Fruit fly (Drosophila melanogaster) whole organism, adult: Measurements from ENCODE around the gene GstD3.
A peak's percentile ranks its signal among the peaks of the same experiment; 100 is the strongest.

Source experiments
- CG11617 ChIP-seq: fragments of 200-800 bp; sonication (Bioruptor generic); optimal IDR thresholded peaks from 2 replicates; lab custom pipeline; 2017; ENCODE audit warnings: mild to moderate bottlenecking, missing biosample characterization, missing genetic modification reagents, missing genetic modification characterization
- CG12768 ChIP-seq: fragments of 200-800 bp; sonication (Bioruptor generic); optimal IDR thresholded peaks from 2 replicates; lab custom pipeline; 2017; ENCODE audit warnings: missing biosample characterization, missing genetic modification characterization, mild to moderate bottlenecking, moderate library complexity, missing genetic modification reagents
- CG14711 ChIP-seq: fragments of 200-800 bp; sonication (Bioruptor generic); optimal IDR thresholded peaks from 2 replicates; lab custom pipeline; 2018; ENCODE audit warnings: missing biosample characterization, mild to moderate bottlenecking, missing genetic modification characterization, moderate library complexity
- CG1620 ChIP-seq: fragments of 200-800 bp; sonication (Bioruptor generic); optimal IDR thresholded peaks from 2 replicates; lab custom pipeline; 2016; ENCODE audit warnings: missing biosample characterization, missing genetic modification characterization
- CG33017 ChIP-seq: fragments of 200-800 bp; sonication (Bioruptor generic); optimal IDR thresholded peaks from 2 replicates; lab custom pipeline; 2018; ENCODE audit warnings: missing biosample characterization, mild to moderate bottlenecking, missing genetic modification characterization, moderate library complexity
- CG5204 ChIP-seq: fragments of 200-800 bp; sonication (Bioruptor generic); optimal IDR thresholded peaks from 2 replicates; lab custom pipeline; 2016; ENCODE audit warnings: missing biosample characterization, missing genetic modification characterization
- CG7045 ChIP-seq: fragments of 200-800 bp; sonication (Bioruptor generic); optimal IDR thresholded peaks from 2 replicates; lab custom pipeline; 2017; ENCODE audit warnings: missing biosample characterization, mild to moderate bottlenecking, missing genetic modification characterization
- CG7101 ChIP-seq: fragments of 200-800 bp; sonication (Bioruptor generic); optimal IDR thresholded peaks from 2 replicates; lab custom pipeline; 2018; ENCODE audit warnings: missing biosample characterization, mild to moderate bottlenecking, missing genetic modification characterization, moderate library complexity
- Clk ChIP-seq: fragments of 200-800 bp; sonication (Bioruptor generic); optimal IDR thresholded peaks from 2 replicates; lab custom pipeline; 2017; ENCODE audit warnings: missing biosample characterization, missing genetic modification characterization
- Crg-1 ChIP-seq: fragments of 200-800 bp; sonication (Bioruptor generic); optimal IDR thresholded peaks from 2 replicates; lab custom pipeline; 2016; ENCODE audit warnings: missing biosample characterization, missing genetic modification characterization
- Hr96 ChIP-seq: fragments of 200-800 bp; sonication (Bioruptor generic); optimal IDR thresholded peaks from 2 replicates; lab custom pipeline; 2016; ENCODE audit warnings: missing biosample characterization, missing genetic modification characterization
- Mnt ChIP-seq: fragments of 200-800 bp; sonication (Bioruptor generic); optimal IDR thresholded peaks from 2 replicates; lab custom pipeline; 2016; ENCODE audit warnings: missing biosample characterization, mild to moderate bottlenecking, missing genetic modification characterization
- bab1 ChIP-seq: fragments of 200-800 bp; sonication (Bioruptor generic); optimal IDR thresholded peaks from 3 replicates; lab custom pipeline; 2019; ENCODE audit warnings: missing biosample characterization, mild to moderate bottlenecking, missing genetic modification characterization, moderate library complexity
- cic ChIP-seq: fragments of 200-800 bp; sonication (Bioruptor generic); optimal IDR thresholded peaks from 2 replicates; lab custom pipeline; 2017; ENCODE audit warnings: missing biosample characterization, mild to moderate bottlenecking, missing genetic modification characterization, moderate library complexity
- cnc ChIP-seq, 2 experiments: fragments of >200 bp; optimal IDR thresholded peaks; 2 replicates each; lab custom pipeline; 2017
- kay ChIP-seq: fragments of 200-800 bp; sonication (Bioruptor generic); peaks from one replicate; lab custom pipeline; 2016; ENCODE audit warnings: missing biosample characterization, missing genetic modification characterization, borderline replicate concordance
- ovo ChIP-seq: fragments of 200-800 bp; sonication (Bioruptor generic); optimal IDR thresholded peaks from 2 replicates; lab custom pipeline; 2016; ENCODE audit warnings: missing biosample characterization, missing genetic modification characterization
- pad ChIP-seq: fragments of 200-800 bp; sonication (Bioruptor generic); optimal IDR thresholded peaks from 3 replicates; lab custom pipeline; 2017; ENCODE audit warnings: missing biosample characterization, missing genetic modification characterization, mild to moderate bottlenecking, moderate library complexity, missing genetic modification reagents
- tj ChIP-seq: fragments of 200-800 bp; sonication (Bioruptor generic); optimal IDR thresholded peaks from 3 replicates; lab custom pipeline; 2017; ENCODE audit warnings: missing biosample characterization, mild to moderate bottlenecking, missing genetic modification characterization, moderate library complexity
- toe ChIP-seq: fragments of 200-800 bp; sonication (Bioruptor generic); optimal IDR thresholded peaks from 2 replicates; lab custom pipeline; 2016; ENCODE audit warnings: missing biosample characterization, missing genetic modification characterization

GstD3 gene

DNA sequence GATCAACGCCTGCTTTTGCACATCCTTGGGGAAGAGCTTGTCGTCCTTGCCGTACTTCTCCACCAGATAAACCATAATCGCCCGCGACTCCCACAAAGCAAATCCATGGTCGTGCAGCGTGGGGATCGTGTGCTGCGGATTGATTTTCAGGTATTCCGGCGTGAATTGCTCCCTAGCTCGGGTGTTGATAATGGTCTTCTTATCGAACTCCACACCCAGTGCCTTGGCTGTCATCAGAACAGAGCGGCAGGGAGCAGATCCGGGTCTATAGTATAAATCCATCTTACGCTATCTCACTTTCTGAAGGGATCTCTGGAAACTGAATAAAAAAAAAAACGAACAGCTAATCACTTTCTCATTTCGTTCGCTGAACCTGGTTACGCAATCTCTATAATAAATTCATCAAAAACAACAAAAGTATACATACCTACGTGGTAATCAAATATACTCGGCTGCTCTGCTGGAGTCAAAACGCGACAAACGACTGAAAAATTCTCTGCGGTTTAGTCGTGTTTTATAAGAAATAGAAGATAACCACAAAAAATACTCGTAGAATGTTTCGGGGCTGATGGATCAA, 7.5 kb upstream of the GstD3 start, which contains the start of gene GstD10:
TSS of gene GstD10 (minus strand) at position 472 of the 577 bp plus-strand sequence.
- no peak for TF ChIP-seq ovo
- TF ChIP-seq CG7101, result no peak

dm6 chr3R:12365887-12366286, 7.0 kb upstream of the GstD3 start:
- TF ChIP-seq ovo (no peak), cic (GFP tag; lab: Kevin White, UChicago) (peak; percentile 26), kay (GFP tag; lab: Kevin White, UChicago) (peak; percentile 8)

DNA sequence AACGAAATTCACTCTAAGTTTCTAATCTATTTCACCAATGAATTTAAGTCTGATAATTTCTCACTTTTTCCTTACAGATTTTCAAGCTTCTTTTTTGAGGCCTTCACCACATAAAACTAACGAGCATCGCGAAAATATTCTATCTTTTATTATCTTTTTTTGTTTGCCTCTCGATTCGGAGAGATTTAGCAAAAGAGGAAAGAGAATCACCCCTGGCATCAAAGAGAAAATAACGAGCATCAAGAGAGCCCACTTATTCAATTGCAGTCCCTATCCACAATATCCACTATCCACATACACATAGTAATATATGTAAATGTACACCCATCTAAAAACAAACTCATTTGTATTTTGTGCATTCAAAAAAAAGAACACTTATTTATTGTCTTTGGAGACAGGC, 5.4 kb upstream of the GstD3 start, which contains the start of gene GstD9:
TSS of gene GstD9 (minus strand) at position 101 of the 400 bp plus-strand sequence.
- TF ChIP-seq ovo (no peak), CG33017 (tag; lab: Kevin White, UChicago) (no peak), pad (no peak), CG14711 (tag; lab: Kevin White, UChicago) (no peak), bab1 (no peak), CG5204 (GFP tag; lab: Kevin White, UChicago) (no peak), Hr96 (GFP tag; lab: Kevin White, UChicago) (no peak), tj (no peak), cnc (optimal IDR thresholded peaks at IDR 0.05; lab: Kevin White, UChicago) (no peak)

DNA sequence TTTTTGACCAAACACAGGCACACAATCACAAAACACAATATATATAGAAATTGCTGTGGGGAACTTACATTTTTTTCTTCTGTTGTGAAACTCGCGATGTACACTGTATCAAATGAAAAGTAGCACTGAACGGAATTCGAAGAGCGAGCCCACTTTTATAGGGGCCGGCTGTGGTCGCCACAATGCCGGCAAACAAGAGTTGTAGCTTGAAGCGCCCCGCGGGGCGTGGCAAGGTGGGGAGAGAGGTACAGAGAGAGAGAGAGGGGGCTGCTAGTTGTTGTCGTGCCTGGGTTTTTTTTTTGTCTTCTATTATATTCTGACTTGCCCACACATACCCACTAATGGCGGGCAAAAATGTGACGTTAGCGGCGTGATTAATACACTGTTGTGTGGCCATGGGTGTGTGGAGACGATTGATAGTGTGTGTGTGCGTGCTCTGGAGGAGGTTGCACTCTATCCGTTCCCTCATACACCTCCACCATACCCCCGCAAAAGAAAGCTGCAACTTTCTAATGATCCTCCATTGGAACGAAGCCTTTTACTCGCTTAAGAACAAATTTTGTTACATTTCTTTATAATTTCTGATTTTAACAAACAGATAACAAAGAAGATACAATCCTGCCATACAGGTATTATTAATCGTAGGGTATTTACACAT, 3.6 kb upstream of the GstD3 start, which contains the start of gene GstD1:
TSS of gene GstD1 (minus strand) at position 134 of the 658 bp plus-strand sequence.
- peak; percentile 67 for TF ChIP-seq tj
- TF ChIP-seq CG14711 (tag; lab: Kevin White, UChicago), result peak; percentile 13
- TF ChIP-seq CG1620 (GFP tag; lab: Kevin White, UChicago), result peak; percentile 69
- TF ChIP-seq CG7101, result peak; percentile 56
- TF ChIP-seq Crg-1 (GFP tag; lab: Kevin White, UChicago), result no peak
- TF ChIP-seq cnc (optimal IDR thresholded peaks at IDR 0.05; lab: Kevin White, UChicago), result peak in 1 of 2 experiments; percentile 85
- TF ChIP-seq Clk (GFP tag; lab: Kevin White, UChicago), result peak; percentile 92
- TF ChIP-seq CG7045, result peak; percentile 60
- peak; percentile 80 for TF ChIP-seq bab1
- TF ChIP-seq Mnt (GFP tag; lab: Kevin White, UChicago), result peak; percentile 90
- peak; percentile 48 for TF ChIP-seq Hr96 (GFP tag; lab: Kevin White, UChicago)
- peak; percentile 92 for TF ChIP-seq CG12768 (GFP tag; lab: Kevin White, UChicago)
- TF ChIP-seq CG11617, result peak; percentile 69
- TF ChIP-seq cic (GFP tag; lab: Kevin White, UChicago), result peak; percentile 97
- TF ChIP-seq toe (GFP tag; lab: Kevin White, UChicago), result peak; percentile 81
- peak; percentile 49 for TF ChIP-seq pad
- TF ChIP-seq kay (GFP tag; lab: Kevin White, UChicago), result peak; percentile 97
- peak; percentile 89 for TF ChIP-seq ovo
- peak; percentile 54 for TF ChIP-seq CG5204 (GFP tag; lab: Kevin White, UChicago)
- peak; percentile 23 for TF ChIP-seq CG33017 (tag; lab: Kevin White, UChicago)

DNA sequence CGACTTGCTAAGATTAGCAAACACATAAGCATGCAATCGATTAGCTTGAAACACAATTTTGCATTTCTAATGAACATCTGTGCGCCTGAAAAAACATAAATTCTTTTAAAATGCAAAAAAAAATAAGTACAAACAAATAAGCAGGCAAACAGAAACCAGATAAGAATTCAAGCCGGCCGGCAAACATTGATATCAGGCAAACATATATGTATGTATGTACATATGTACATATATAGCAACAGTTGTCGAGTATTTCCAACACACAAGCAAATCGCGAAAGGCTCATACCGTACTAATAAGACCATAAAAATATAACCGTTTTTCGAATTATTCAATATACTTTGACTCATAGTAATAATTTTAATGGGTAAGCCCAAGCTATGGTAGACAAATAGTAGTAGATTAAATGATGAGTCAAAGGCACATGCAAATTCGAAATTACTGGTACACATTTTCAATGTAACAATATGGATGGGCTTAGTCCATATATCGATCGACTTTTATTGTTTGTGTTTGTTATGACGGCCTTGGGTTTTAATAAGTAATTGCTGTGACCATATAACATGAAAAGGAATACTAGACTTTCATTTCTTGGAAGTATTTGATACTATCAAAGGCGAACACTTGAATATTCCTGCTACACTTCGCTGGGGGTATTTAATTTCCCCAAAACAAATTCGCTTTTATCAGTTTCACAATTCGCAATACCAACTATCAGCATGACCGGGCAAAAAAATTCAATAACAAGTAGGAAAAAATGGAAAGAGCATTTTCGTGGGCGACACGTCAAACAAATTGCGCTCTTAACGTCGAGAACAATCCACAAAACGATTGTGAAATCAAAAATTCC, 2.9 kb upstream of the GstD3 start:
- TF ChIP-seq kay (GFP tag; lab: Kevin White, UChicago) (peak; percentile 90), CG14711 (tag; lab: Kevin White, UChicago) (peak; percentile 12), CG1620 (GFP tag; lab: Kevin White, UChicago) (no peak), CG5204 (GFP tag; lab: Kevin White, UChicago) (peak; percentile 8), Hr96 (GFP tag; lab: Kevin White, UChicago) (no peak), toe (GFP tag; lab: Kevin White, UChicago) (no peak), bab1 (no peak), cnc (optimal IDR thresholded peaks at IDR 0.05; lab: Kevin White, UChicago) (peak; percentile 91 to 97), CG12768 (GFP tag; lab: Kevin White, UChicago) (no peak)

- TF ChIP-seq cnc (optimal IDR thresholded peaks at IDR 0.05; lab: Kevin White, UChicago) (no peak), CG7101 (no peak), CG12768 (GFP tag; lab: Kevin White, UChicago) (no peak), ovo (no peak), bab1 (no peak), CG14711 (tag; lab: Kevin White, UChicago) (no peak), CG7045 (no peak), tj (peak; percentile 51)
Measured at dm6 chr3R:12370643-12370995, 2.2 kb upstream of the GstD3 start.

- TF ChIP-seq Hr96 (GFP tag; lab: Kevin White, UChicago) (no peak), cnc (optimal IDR thresholded peaks at IDR 0.05; lab: Kevin White, UChicago) (peak in 1 of 2 experiments; percentile 48)
Measured at dm6 chr3R:12371671-12372070, 1.2 kb upstream of the GstD3 start, which contains the start of gene GstD2. GstD2 (plus strand) TSS chr3R:12371971.
